Worm (Caenorhabditis elegans): ENCODE data around the gene nspc-17.

DNA sequence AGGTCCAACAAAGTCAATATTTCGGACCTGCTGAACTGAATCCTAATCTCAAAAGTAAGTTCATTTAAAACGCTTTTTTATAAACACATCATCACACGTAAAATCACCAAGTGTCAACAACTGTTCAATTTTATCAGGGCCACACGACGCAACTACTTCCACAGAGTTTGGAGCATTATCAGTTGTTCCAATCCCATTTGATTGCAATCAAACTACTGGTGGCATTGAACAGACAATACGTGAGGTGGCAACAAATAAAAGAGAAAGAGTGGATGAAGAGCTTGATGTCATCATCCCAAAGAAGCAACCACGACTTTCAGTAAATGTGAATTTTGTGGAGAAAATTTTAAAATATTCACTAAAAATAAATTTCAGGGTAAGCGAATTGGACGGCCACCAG, 28.4 kb downstream of the nspc-17 start:
- TF ChIP-seq ZK546.5 (tag; optimal IDR thresholded peaks at IDR 0.05) (no peak), elt-2 (tag; optimal IDR thresholded peaks at IDR 0.05) (no peak), elt-1 (tag; optimal IDR thresholded peaks at IDR 0.05) (no peak), lin-39 (tag; optimal IDR thresholded peaks at IDR 0.05) (no peak), nhr-11 (tag; optimal IDR thresholded peaks at IDR 0.05) (no peak), fkh-2 (tag; optimal IDR thresholded peaks at IDR 0.05) (no peak), snpc-4 (tag; optimal IDR thresholded peaks at IDR 0.05) (no peak), nhr-76 (tag; optimal IDR thresholded peaks at IDR 0.05) (no peak), nhr-67 (tag; optimal IDR thresholded peaks at IDR 0.05) (no peak), ama-1 (optimal IDR thresholded peaks at IDR 0.05) (no peak), unc-39 (tag; optimal IDR thresholded peaks at IDR 0.05) (no peak), daf-12 (tag; optimal IDR thresholded peaks at IDR 0.05) (no peak), unc-62 (GFP tag; optimal IDR thresholded peaks at IDR 0.05) (no peak)

Data from whole organism, L3 larva.